Fruit fly (Drosophila melanogaster) whole organism, embryonic: ENCODE data around the gene CG45428.

Experiments
- Antp ChIP-seq: fragments of 200-800 bp; sonication (Bioruptor generic); optimal IDR thresholded peaks from 3 replicates; lab custom pipeline; 2016; ENCODE audit warnings: missing biosample characterization, missing genetic modification characterization
- CG12744 ChIP-seq: fragments of 200-800 bp; sonication (Bioruptor generic); optimal IDR thresholded peaks from 2 replicates; lab custom pipeline; 2016; ENCODE audit warnings: missing biosample characterization, missing genetic modification characterization
- CG12942 ChIP-seq: fragments of 200-800 bp; sonication (Bioruptor generic); optimal IDR thresholded peaks from 3 replicates; lab custom pipeline; 2016; ENCODE audit warnings: missing biosample characterization, missing genetic modification characterization
- CG14667 ChIP-seq: fragments of 200-800 bp; sonication (Bioruptor generic); IDR thresholded peaks from 2 replicates; pipeline ENCODE4 v1.3.6; 2022; ENCODE audit warnings: missing biosample characterization, missing genetic modification characterization
- CG15601 ChIP-seq: fragments of 200-800 bp; sonication (Bioruptor generic); optimal IDR thresholded peaks from 3 replicates; lab custom pipeline; 2019; ENCODE audit warnings: missing biosample characterization, mild to moderate bottlenecking, missing genetic modification characterization, moderate library complexity
- CG17568 ChIP-seq: fragments of 200-800 bp; sonication (Bioruptor generic); optimal IDR thresholded peaks from 2 replicates; lab custom pipeline; 2018; ENCODE audit warnings: missing biosample characterization, mild to moderate bottlenecking, missing genetic modification characterization, moderate library complexity
- CG2116 ChIP-seq: fragments of 200-800 bp; sonication (Bioruptor generic); optimal IDR thresholded peaks from 3 replicates; lab custom pipeline; 2018; ENCODE audit warnings: missing biosample characterization, mild to moderate bottlenecking, missing genetic modification characterization
- CG2199 ChIP-seq: fragments of 200-800 bp; sonication (Bioruptor generic); IDR thresholded peaks from 3 replicates; pipeline ENCODE4 v1.3.6; 2022; ENCODE audit warnings: missing biosample characterization, missing genetic modification characterization
- CG2875 ChIP-seq: fragments of 200-800 bp; sonication (Bioruptor generic); optimal IDR thresholded peaks from 2 replicates; lab custom pipeline; 2017; ENCODE audit warnings: missing biosample characterization, mild to moderate bottlenecking, missing genetic modification characterization, missing genetic modification reagents
- CG30431 ChIP-seq: fragments of 200-800 bp; sonication (Bioruptor generic); optimal IDR thresholded peaks from 2 replicates; lab custom pipeline; 2017; ENCODE audit warnings: missing biosample characterization, missing genetic modification characterization
- CG4617 ChIP-seq: fragments of 200-800 bp; sonication (Bioruptor generic); optimal IDR thresholded peaks from 3 replicates; lab custom pipeline; 2016; ENCODE audit warnings: missing biosample characterization, missing genetic modification characterization, borderline replicate concordance
- CG6254 ChIP-seq: fragments of 200-800 bp; sonication (Bioruptor generic); optimal IDR thresholded peaks from 3 replicates; lab custom pipeline; 2017; ENCODE audit warnings: mild to moderate bottlenecking, missing biosample characterization, missing genetic modification reagents, missing genetic modification characterization
- CG6272 ChIP-seq: fragments of 200-800 bp; sonication (Bioruptor generic); IDR thresholded peaks from 2 replicates; pipeline ENCODE4 v1.3.6; 2022; ENCODE audit warnings: missing biosample characterization, missing genetic modification characterization
- CG6683 ChIP-seq: fragments of 200-800 bp; sonication (Bioruptor generic); optimal IDR thresholded peaks from 2 replicates; lab custom pipeline; 2017; ENCODE audit warnings: missing biosample characterization, mild to moderate bottlenecking, missing genetic modification characterization, missing genetic modification reagents
- CG7928 ChIP-seq: fragments of 200-800 bp; sonication (Bioruptor generic); optimal IDR thresholded peaks from 2 replicates; lab custom pipeline; 2017; ENCODE audit warnings: missing biosample characterization, mild to moderate bottlenecking, missing genetic modification characterization
- CG7987 ChIP-seq: fragments of 200-800 bp; sonication (Bioruptor generic); optimal IDR thresholded peaks from 2 replicates; lab custom pipeline; 2018; ENCODE audit warnings: missing biosample characterization, mild to moderate bottlenecking, missing genetic modification characterization, moderate library complexity
- CG8478 ChIP-seq: fragments of >200 bp; optimal IDR thresholded peaks from 2 replicates; lab custom pipeline; 2018
- CG8924 ChIP-seq: fragments of 200-800 bp; optimal IDR thresholded peaks from 3 replicates; lab custom pipeline; 2019; ENCODE audit warnings: missing biosample characterization, mild to moderate bottlenecking, missing genetic modification characterization, moderate library complexity
- Deaf1 ChIP-seq: fragments of 200-800 bp; optimal IDR thresholded peaks from 3 replicates; lab custom pipeline; 2019; ENCODE audit warnings: missing biosample characterization, mild to moderate bottlenecking, missing genetic modification characterization, moderate library complexity
- Gsc ChIP-seq: fragments of 200-800 bp; sonication (Bioruptor generic); IDR thresholded peaks from 2 replicates; pipeline ENCODE4 v1.3.6; 2022; ENCODE audit warnings: missing biosample characterization, missing genetic modification characterization
- HLH54F ChIP-seq: fragments of 200-800 bp; sonication (Bioruptor generic); optimal IDR thresholded peaks from 3 replicates; lab custom pipeline; 2016; ENCODE audit warnings: missing biosample characterization, missing genetic modification characterization
- Hmr ChIP-seq: fragments of 200-800 bp; sonication (Bioruptor generic); optimal IDR thresholded peaks from 3 replicates; lab custom pipeline; 2017; ENCODE audit warnings: mild to moderate bottlenecking, missing biosample characterization, missing genetic modification reagents, missing genetic modification characterization
- Hr39 ChIP-seq: fragments of >200 bp; optimal IDR thresholded peaks from 2 replicates; lab custom pipeline; 2017
- Jarid2 ChIP-seq: fragments of 200-800 bp; sonication (Bioruptor generic); optimal IDR thresholded peaks from 3 replicates; lab custom pipeline; 2017; ENCODE audit warnings: mild to moderate bottlenecking, missing biosample characterization, missing genetic modification reagents, missing genetic modification characterization
- Max ChIP-seq: fragments of 200-800 bp; sonication (Bioruptor generic); optimal IDR thresholded peaks from 2 replicates; lab custom pipeline; 2016; ENCODE audit warnings: missing biosample characterization, mild to moderate bottlenecking, missing genetic modification characterization
- Mes4 ChIP-seq: fragments of 200-800 bp; sonication (Bioruptor generic); optimal IDR thresholded peaks from 2 replicates; lab custom pipeline; 2016; ENCODE audit warnings: missing biosample characterization, missing genetic modification characterization
- Myb ChIP-seq: fragments of 200-800 bp; sonication (Bioruptor generic); optimal IDR thresholded peaks from 2 replicates; lab custom pipeline; 2016; ENCODE audit warnings: missing biosample characterization, missing genetic modification characterization
- NfI ChIP-seq: fragments of 200-800 bp; sonication (Bioruptor generic); optimal IDR thresholded peaks from 3 replicates; lab custom pipeline; 2018; ENCODE audit warnings: missing biosample characterization, mild to moderate bottlenecking, missing genetic modification characterization, moderate library complexity
- Rfx ChIP-seq: fragments of 200-800 bp; sonication (Bioruptor generic); IDR thresholded peaks from 2 replicates; pipeline ENCODE4 v1.3.6; 2022; ENCODE audit warnings: missing biosample characterization, missing genetic modification characterization
- Taf1 ChIP-seq: fragments of 200-800 bp; sonication (Bioruptor generic); IDR thresholded peaks from 2 replicates; pipeline ENCODE4 v1.3.6; 2022; ENCODE audit warnings: missing biosample characterization, missing genetic modification characterization
- Xbp1 ChIP-seq: fragments of 200-800 bp; sonication (Bioruptor generic); optimal IDR thresholded peaks from 3 replicates; lab custom pipeline; 2016; ENCODE audit warnings: missing biosample characterization, mild to moderate bottlenecking, missing genetic modification characterization
- ab ChIP-seq: fragments of 200-800 bp; sonication (Bioruptor generic); optimal IDR thresholded peaks from 2 replicates; lab custom pipeline; 2016; ENCODE audit warnings: missing biosample characterization, missing genetic modification characterization
- ac ChIP-seq: fragments of 200-800 bp; sonication (Bioruptor generic); optimal IDR thresholded peaks from 3 replicates; lab custom pipeline; 2017; ENCODE audit warnings: missing biosample characterization, mild to moderate bottlenecking, missing genetic modification characterization
- ash1 ChIP-seq: fragments of 200-800 bp; sonication (Bioruptor generic); optimal IDR thresholded peaks from 2 replicates; lab custom pipeline; 2018; ENCODE audit warnings: missing biosample characterization, mild to moderate bottlenecking, missing genetic modification characterization
- bcd ChIP-seq: fragments of 200-800 bp; sonication (Bioruptor generic); optimal IDR thresholded peaks from 2 replicates; lab custom pipeline; 2017; ENCODE audit warnings: missing biosample characterization, mild to moderate bottlenecking, missing genetic modification characterization
- btn ChIP-seq: fragments of 200-800 bp; sonication (Bioruptor generic); optimal IDR thresholded peaks from 2 replicates; lab custom pipeline; 2016; ENCODE audit warnings: missing biosample characterization, missing genetic modification characterization
- chinmo ChIP-seq: fragments of 200-800 bp; sonication (Bioruptor generic); IDR thresholded peaks from 4 replicates; pipeline ENCODE4 v1.3.6; 2022; ENCODE audit warnings: missing biosample characterization, missing genetic modification characterization; ENCODE audit not compliant: partially characterized antibody
- ci ChIP-seq: fragments of 200-800 bp; sonication (Bioruptor generic); IDR thresholded peaks from 3 replicates; pipeline ENCODE4 v1.3.6; 2022; ENCODE audit warnings: missing biosample characterization, missing genetic modification characterization
- croc ChIP-seq: fragments of 200-800 bp; sonication (Bioruptor generic); conservative IDR thresholded peaks from 3 replicates; pipeline ENCODE4 v1.3.6; 2022; ENCODE audit warnings: missing biosample characterization, missing genetic modification characterization
- esg ChIP-seq: fragments of 200-800 bp; sonication (Bioruptor generic); conservative IDR thresholded peaks from 2 replicates; pipeline ENCODE4 v1.3.6; 2022; ENCODE audit warnings: missing biosample characterization, missing genetic modification characterization
- exex ChIP-seq: fragments of 200-800 bp; sonication (Bioruptor generic); optimal IDR thresholded peaks from 4 replicates; lab custom pipeline; 2018; ENCODE audit warnings: missing biosample characterization, mild to moderate bottlenecking, missing genetic modification characterization, moderate library complexity
- fd3F ChIP-seq: fragments of 200-800 bp; sonication (Bioruptor generic); optimal IDR thresholded peaks from 2 replicates; lab custom pipeline; 2018; ENCODE audit warnings: missing biosample characterization, mild to moderate bottlenecking, missing genetic modification characterization, moderate library complexity
- lmd ChIP-seq: fragments of 200-800 bp; sonication (Bioruptor generic); IDR thresholded peaks from 2 replicates; pipeline ENCODE4 v1.3.6; 2022; ENCODE audit warnings: missing biosample characterization, missing genetic modification characterization
- nmo ChIP-seq: fragments of 200-800 bp; sonication (Bioruptor generic); optimal IDR thresholded peaks from 2 replicates; lab custom pipeline; 2018; ENCODE audit warnings: missing biosample characterization, mild to moderate bottlenecking, missing genetic modification characterization, moderate library complexity
- sens ChIP-seq: fragments of 200-800 bp; sonication (Bioruptor generic); peaks from one replicate; lab custom pipeline; 2016; ENCODE audit warnings: missing biosample characterization, missing genetic modification characterization
- sim ChIP-seq: fragments of 200-800 bp; sonication (Bioruptor generic); IDR thresholded peaks from 2 replicates; pipeline ENCODE4 v1.3.6; 2022; ENCODE audit warnings: missing biosample characterization, missing genetic modification characterization
- sna ChIP-seq: fragments of 200-800 bp; sonication (Bioruptor generic); IDR thresholded peaks from 2 replicates; pipeline ENCODE4 v1.3.6; 2022; ENCODE audit warnings: missing biosample characterization, missing genetic modification characterization; ENCODE audit not compliant: partially characterized antibody
- sr ChIP-seq: fragments of 200-800 bp; sonication (Bioruptor generic); IDR thresholded peaks from 3 replicates; pipeline ENCODE4 v1.3.6; 2022; ENCODE audit warnings: missing biosample characterization, missing genetic modification characterization
- tap ChIP-seq: fragments of 200-800 bp; optimal IDR thresholded peaks from 3 replicates; lab custom pipeline; 2019; ENCODE audit warnings: missing biosample characterization, mild to moderate bottlenecking, missing genetic modification characterization, moderate library complexity
- tna ChIP-seq: fragments of 200-800 bp; sonication (Bioruptor generic); IDR thresholded peaks from 2 replicates; pipeline ENCODE4 v1.3.6; 2022; ENCODE audit warnings: missing biosample characterization, missing genetic modification characterization; ENCODE audit not compliant: partially characterized antibody
- ttk ChIP-seq: fragments of 200-800 bp; sonication (Bioruptor generic); IDR thresholded peaks from 2 replicates; pipeline ENCODE4 v2.1.2; 2022; ENCODE audit warnings: missing biosample characterization, missing genetic modification characterization
- vvl ChIP-seq: fragments of 200-800 bp; sonication (Bioruptor generic); IDR thresholded peaks from 2 replicates; pipeline ENCODE4 v1.3.6; 2022; ENCODE audit warnings: missing biosample characterization, missing genetic modification characterization

CG45428 gene

DNA sequence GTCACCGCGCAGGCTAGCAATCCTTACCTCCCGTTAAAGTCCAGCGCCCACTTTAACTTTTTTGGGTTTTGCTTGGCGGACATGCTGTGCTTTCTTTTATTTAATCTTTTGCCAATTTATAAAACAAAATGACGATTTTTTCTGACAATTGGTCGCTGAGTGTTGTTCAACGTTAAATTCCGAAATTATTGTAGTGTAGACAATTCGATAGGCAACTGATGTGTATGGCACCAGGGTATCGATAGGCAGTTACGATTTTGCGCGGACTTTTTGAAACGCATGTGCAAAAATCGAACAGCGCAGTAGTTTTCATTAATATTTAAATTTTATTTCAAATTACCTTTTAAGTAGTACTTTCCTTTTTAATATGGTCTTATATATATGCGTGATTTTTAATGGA lies 31.2 kb upstream of the CG45428 start, which contains the start of gene EMC4 (continued):
- no peak for TF ChIP-seq ab (GFP tag; lab: Kevin White, UChicago)
- TF ChIP-seq Deaf1 (tag; lab: Kevin White, UChicago), result peak; percentile 11
- TF ChIP-seq NfI (GFP tag; lab: Kevin White, UChicago), result peak; percentile 52
- TF ChIP-seq CG8924 (tag; lab: Kevin White, UChicago), result peak; percentile 56
- TF ChIP-seq chinmo, result no peak
- peak; percentile 78 for TF ChIP-seq Rfx (GFP tag; lab: Robert Waterston, UW)
- peak; percentile 74 for TF ChIP-seq vvl (GFP tag; lab: Robert Waterston, UW)
- TF ChIP-seq sens (GFP tag; lab: Kevin White, UChicago), result peak; percentile 84
- TF ChIP-seq Myb (GFP tag; lab: Kevin White, UChicago), result peak; percentile 51
- TF ChIP-seq Hr39 (lab: Kevin White, UChicago), result no peak
- TF ChIP-seq CG6272 (GFP tag; lab: Robert Waterston, UW), result no peak
- TF ChIP-seq CG8478 (lab: Kevin White, UChicago), result no peak
- TF ChIP-seq CG14667, result no peak
- TF ChIP-seq CG15601, result no peak
- TF ChIP-seq CG6683 (GFP tag; lab: Kevin White, UChicago), result peak; percentile 43
- no peak for TF ChIP-seq CG2875 (GFP tag; lab: Kevin White, UChicago)
- TF ChIP-seq CG12744, result peak; percentile 38
- no peak for TF ChIP-seq sr (GFP tag; lab: Robert Waterston, UW)
- peak; percentile 10 for TF ChIP-seq CG6254
- no peak for TF ChIP-seq exex
- no peak for TF ChIP-seq ash1
- no peak for TF ChIP-seq Taf1
- TF ChIP-seq Hmr (GFP tag; lab: Kevin White, UChicago), result peak; percentile 29
- TF ChIP-seq CG12942, result peak; percentile 23
- peak; percentile 62 for TF ChIP-seq HLH54F
- TF ChIP-seq croc, result no peak
- peak; percentile 61; the same call in 1 of the 3 replicates for TF ChIP-seq ci (GFP tag; lab: Robert Waterston, UW)
- peak; percentile 70; the same call in 1 of the 3 replicates for TF ChIP-seq CG2199 (GFP tag; lab: Robert Waterston, UW)
- TF ChIP-seq tna (GFP tag; lab: Robert Waterston, UW), result peak; percentile 50; the same call in 1 of the 2 replicates
- TF ChIP-seq sna, result peak; percentile 66
- TF ChIP-seq Jarid2 (GFP tag; lab: Kevin White, UChicago), result no peak
- TF ChIP-seq tap, result no peak
- TF ChIP-seq ttk (GFP tag; lab: Robert Waterston, UW), result no peak
- TF ChIP-seq CG4617 (GFP tag; lab: Kevin White, UChicago), result peak; percentile 78
- TF ChIP-seq CG30431 (GFP tag; lab: Kevin White, UChicago), result no peak
- TF ChIP-seq Antp (GFP tag; lab: Kevin White, UChicago), result peak; percentile 40
- TF ChIP-seq Xbp1 (GFP tag; lab: Kevin White, UChicago), result peak; percentile 57
- no peak for TF ChIP-seq ac
- no peak for TF ChIP-seq sim (GFP tag; lab: Robert Waterston, UW)
- TF ChIP-seq nmo, result peak; percentile 35
- TF ChIP-seq bcd (GFP tag; lab: Kevin White, UChicago), result peak; percentile 2
- TF ChIP-seq lmd (GFP tag; lab: Robert Waterston, UW), result no peak; the same call in 1 of the 2 replicates
- TF ChIP-seq CG7928, result no peak
- TF ChIP-seq CG7987 (GFP tag; lab: Kevin White, UChicago), result peak; percentile 44
- TF ChIP-seq fd3F (GFP tag; lab: Kevin White, UChicago), result no peak
- TF ChIP-seq CG2116 (GFP tag; lab: Kevin White, UChicago), result peak; percentile 93
- no peak for TF ChIP-seq Mes4 (GFP tag; lab: Kevin White, UChicago)
- peak; percentile 8 for TF ChIP-seq CG17568 (GFP tag; lab: Kevin White, UChicago)
- TF ChIP-seq Max (GFP tag; lab: Kevin White, UChicago), result peak; percentile 6
- TF ChIP-seq esg, result no peak
- TF ChIP-seq Gsc (GFP tag; lab: Robert Waterston, UW), result no peak
- no peak for TF ChIP-seq btn (GFP tag; lab: Kevin White, UChicago)
